Worm (Caenorhabditis elegans) whole organism, L1 larva: Measurements from ENCODE around the gene R07G3.7.

Experiments used
- C04F5.9 ChIP-seq: sonication (generic microtip); optimal IDR thresholded peaks from 2 replicates; lab custom pipeline; 2016; ENCODE audit warnings: missing genetic modification characterization, missing compliant biosample characterization
- C16A3.4 ChIP-seq: fragments of 150-350 bp; optimal IDR thresholded peaks from 2 replicates; lab custom pipeline; 2014; ENCODE audit warnings: missing biosample characterization, missing genetic modification characterization
- C34B4.2 ChIP-seq: sonication (generic microtip); optimal IDR thresholded peaks from 2 replicates; lab custom pipeline; 2017; ENCODE audit warnings: mild to moderate bottlenecking, missing genetic modification characterization, missing compliant biosample characterization
- aha-1 ChIP-seq: fragments of 150-350 bp; optimal IDR thresholded peaks from 2 replicates; lab custom pipeline; 2014; ENCODE audit warnings: missing biosample characterization, missing genetic modification characterization
- alr-1 ChIP-seq: fragments of 200-800 bp; sonication (Bioruptor generic); optimal IDR thresholded peaks from 2 replicates; lab custom pipeline; 2018; ENCODE audit warnings: borderline replicate concordance, mild to moderate bottlenecking, missing genetic modification characterization, missing compliant biosample characterization
- ama-1 ChIP-seq: fragments of 150-350 bp; optimal IDR thresholded peaks from 2 replicates; lab custom pipeline; 2014
- blmp-1 ChIP-seq: fragments of 150-350 bp; optimal IDR thresholded peaks from 2 replicates; lab custom pipeline; 2014; ENCODE audit warnings: missing biosample characterization, missing genetic modification characterization
- dsc-1 ChIP-seq: sonication (generic microtip); optimal IDR thresholded peaks from 2 replicates; lab custom pipeline; 2016; ENCODE audit warnings: mild to moderate bottlenecking, missing genetic modification characterization, missing compliant biosample characterization
- elt-2 ChIP-seq: sonication (generic microtip); optimal IDR thresholded peaks from 2 replicates; lab custom pipeline; 2016; ENCODE audit warnings: missing genetic modification characterization, mild to moderate bottlenecking, inconsistent platforms, missing compliant biosample characterization, missing genetic modification reagents
- ets-5 ChIP-seq: fragments of 200-800 bp; sonication (Bioruptor generic); IDR thresholded peaks from 2 replicates; pipeline ENCODE4 v1.3.6; 2022; ENCODE audit warnings: missing genetic modification characterization, missing compliant biosample characterization
- grh-1 ChIP-seq: fragments of 200-800 bp; sonication (Bioruptor generic); IDR thresholded peaks from 2 replicates; pipeline ENCODE4 v1.3.6; 2022; ENCODE audit warnings: missing genetic modification reagents, missing genetic modification characterization, missing compliant biosample characterization
- hpl-2 ChIP-seq: fragments of 150-350 bp; optimal IDR thresholded peaks from 2 replicates; lab custom pipeline; 2014; ENCODE audit warnings: missing biosample characterization, missing genetic modification reagents, missing genetic modification characterization
- lin-14 ChIP-seq: fragments of 200-800 bp; sonication (Bioruptor generic); optimal IDR thresholded peaks from 2 replicates; lab custom pipeline; 2018; ENCODE audit warnings: mild to moderate bottlenecking, missing genetic modification characterization, moderate library complexity, missing compliant biosample characterization
- lin-39 ChIP-seq: fragments of 150-350 bp; optimal IDR thresholded peaks from 2 replicates; lab custom pipeline; 2014; ENCODE audit warnings: missing biosample characterization, missing genetic modification reagents, missing genetic modification characterization
- lsy-2 ChIP-seq, 2 experiments: fragments of 150-350 bp; optimal IDR thresholded peaks; 2 replicates each; lab custom pipeline; 2014; ENCODE audit warnings: missing biosample characterization in 2 of 2, missing genetic modification characterization in 2 of 2
- mab-9 ChIP-seq: fragments of 200-800 bp; sonication (Bioruptor generic); IDR thresholded peaks from 2 replicates; pipeline ENCODE4 v1.3.6; 2022; ENCODE audit warnings: missing genetic modification reagents, missing genetic modification characterization, missing compliant biosample characterization
- mef-2 ChIP-seq: fragments of 150-350 bp; optimal IDR thresholded peaks from 2 replicates; lab custom pipeline; 2014; ENCODE audit warnings: missing biosample characterization, missing genetic modification characterization
- skn-1 ChIP-seq: fragments of 150-350 bp; optimal IDR thresholded peaks from 2 replicates; lab custom pipeline; 2014; ENCODE audit warnings: missing biosample characterization, missing genetic modification characterization
- snu-23 ChIP-seq: sonication (generic microtip); optimal IDR thresholded peaks from 2 replicates; lab custom pipeline; 2016; ENCODE audit warnings: missing genetic modification characterization, missing compliant biosample characterization
- tlp-1 ChIP-seq: fragments of 150-350 bp; optimal IDR thresholded peaks from 2 replicates; lab custom pipeline; 2014; ENCODE audit warnings: missing biosample characterization, missing genetic modification characterization
- unc-86 ChIP-seq: sonication (generic microtip); optimal IDR thresholded peaks from 2 replicates; lab custom pipeline; 2016; ENCODE audit warnings: missing genetic modification characterization, missing compliant biosample characterization
- ztf-11 ChIP-seq, 2 experiments: sonication (generic microtip); optimal IDR thresholded peaks; 2 replicates each; lab custom pipeline; 2016 to 2017; ENCODE audit warnings: missing genetic modification characterization in 2 of 2, missing biosample characterization in 1 of 2, missing compliant biosample characterization in 1 of 2

The R07G3.7 gene

ce11 chrII:7570820-7571219 is 42.7 kb downstream of the R07G3.7 start:
- no peak for TF ChIP-seq ets-5 (GFP tag; lab: Robert Waterston, UW)
- TF ChIP-seq C16A3.4 (tag; lab: Kevin White, UChicago): no peak
- TF ChIP-seq dsc-1: no peak
- TF ChIP-seq lin-14 (GFP tag; lab: Kevin White, UChicago): peak; percentile 8

- TF ChIP-seq mab-9: no peak
- no peak for TF ChIP-seq lsy-2 (tag; optimal IDR thresholded peaks at IDR 0.05; lab: Kevin White, UChicago)
- TF ChIP-seq skn-1 (tag; lab: Kevin White, UChicago): no peak
- TF ChIP-seq aha-1 (tag; lab: Kevin White, UChicago): no peak
- no peak for TF ChIP-seq lin-39 (tag; lab: Kevin White, UChicago)
- TF ChIP-seq C34B4.2 (tag; lab: Kevin White, UChicago): no peak
- no peak for TF ChIP-seq dsc-1
- no peak for TF ChIP-seq elt-2 (tag; lab: Kevin White, UChicago)
- TF ChIP-seq hpl-2 (GFP tag; lab: Kevin White, UChicago): no peak
- TF ChIP-seq unc-86 (tag; lab: Kevin White, UChicago): no peak
Measured at ce11 chrII:7570305-7570704, 43.2 kb downstream of the R07G3.7 start, which contains the start of gene F35D2.3. TSS of gene F35D2.3 (plus strand) at chrII:7570605.

DNA sequence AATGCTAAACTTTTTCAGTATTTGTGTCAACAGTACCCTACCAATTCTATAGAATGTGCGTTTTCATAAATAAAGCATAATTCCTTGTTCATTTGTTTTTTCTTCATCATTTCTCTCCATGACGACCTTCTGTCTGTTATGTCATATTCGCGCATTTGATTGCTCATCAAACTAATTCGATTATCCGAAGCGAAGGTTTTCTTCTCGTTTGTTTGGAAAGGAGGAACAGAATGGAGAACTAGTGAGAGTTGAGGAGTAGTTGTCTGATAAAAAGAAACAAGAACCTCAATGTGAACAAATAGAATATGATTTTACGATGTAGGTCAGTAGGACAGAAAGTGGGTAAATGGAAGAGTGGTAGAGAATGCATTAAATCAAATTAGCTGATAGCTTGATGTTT is 50.9 kb downstream of the R07G3.7 start:
- TF ChIP-seq skn-1 (tag; lab: Kevin White, UChicago): no peak
- TF ChIP-seq ztf-11 (tag; optimal IDR thresholded peaks at IDR 0.05; lab: Kevin White, UChicago): no peak
- no peak for TF ChIP-seq ama-1 (lab: Kevin White, UChicago)
- no peak for TF ChIP-seq C16A3.4 (tag; lab: Kevin White, UChicago)
- TF ChIP-seq blmp-1 (tag; lab: Kevin White, UChicago): peak; percentile 56

DNA sequence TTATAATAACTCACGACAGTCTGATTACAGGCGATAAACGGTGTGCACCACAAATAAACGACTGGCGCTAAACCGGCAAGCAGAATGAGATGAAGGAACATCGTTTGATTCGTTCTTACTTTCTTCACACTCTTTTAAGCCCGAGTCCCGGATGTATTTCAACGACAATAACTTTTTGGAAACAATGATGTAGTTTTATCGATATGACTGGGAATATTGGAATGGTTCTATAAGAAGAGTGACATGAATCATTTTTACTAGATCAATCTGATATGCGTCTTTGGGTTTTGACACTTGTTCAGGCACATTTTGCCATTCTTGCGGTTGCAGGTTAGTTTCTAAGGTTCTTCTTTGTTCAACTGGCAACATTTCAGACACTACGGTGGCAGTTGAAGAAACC is 52.0 kb downstream of the R07G3.7 start, which contains the start of the genes ZK1290.11 and ZK1290.1:
ZK1290.11 (minus strand) TSS at position 101 of the 400 bp plus-strand sequence.
ZK1290.1 (plus strand) TSS at position 271 of the 400 bp plus-strand sequence.
- TF ChIP-seq snu-23 (GFP tag; lab: Kevin White, UChicago): no peak
- no peak for TF ChIP-seq lsy-2 (tag; optimal IDR thresholded peaks at IDR 0.05; lab: Kevin White, UChicago)
- TF ChIP-seq mef-2 (tag; lab: Kevin White, UChicago): no peak
- no peak for TF ChIP-seq grh-1 (GFP tag; lab: Robert Waterston, UW)
- TF ChIP-seq alr-1 (tag; lab: Kevin White, UChicago): no peak
- TF ChIP-seq aha-1 (tag; lab: Kevin White, UChicago): no peak
- no peak for TF ChIP-seq C04F5.9 (tag; lab: Kevin White, UChicago)
- TF ChIP-seq unc-86 (tag; lab: Kevin White, UChicago): no peak
- TF ChIP-seq tlp-1: no peak
